Fruit fly (Drosophila melanogaster): ENCODE data around the gene CG6638.
A peak's percentile ranks its signal among the peaks of the same experiment; 100 is the strongest.

- no peak for TF ChIP-seq da (GFP tag; optimal IDR thresholded peaks at IDR 0.05)
- no peak for TF ChIP-seq CG18011 (GFP tag; optimal IDR thresholded peaks at IDR 0.05)
- TF ChIP-seq CG13287 (GFP tag; IDR thresholded peaks at IDR 0.05; ENCODE audit: partially characterized antibody) = peak; percentile 92
- peak; percentile 78 for TF ChIP-seq HLH4C (GFP tag; IDR thresholded peaks at IDR 0.05; ENCODE audit: partially characterized antibody)
These were observed 31.2 kb downstream of the CG6638 start, which contains the start of gene rhea for dm6 chr3L:8544710-8545109.
